Worm (Caenorhabditis elegans): Measurements from ENCODE around the gene sri-51.
"Not testable (repeated sequence)": the region's sequence is repeated elsewhere in the genome, so short reads cannot be mapped to it uniquely, and the experiment has no call there.

sri-51 gene

ce11 chrII:3208679-3209078 is 9.8 kb upstream of the sri-51 start, which contains the start of gene sdz-35:
Gene sdz-35, minus strand, starts transcription at chrII:3208779.
- TF ChIP-seq nhr-76 (tag; optimal IDR thresholded peaks at IDR 0.05) (no peak), eor-1 (tag; optimal IDR thresholded peaks at IDR 0.05) (no peak), ceh-28 (tag; optimal IDR thresholded peaks at IDR 0.05) (no peak), ztf-11 (tag; optimal IDR thresholded peaks at IDR 0.05) (no peak), aly-2 (tag; optimal IDR thresholded peaks at IDR 0.05) (no peak), nhr-25 (tag; optimal IDR thresholded peaks at IDR 0.05) (no peak), unc-39 (tag; optimal IDR thresholded peaks at IDR 0.05) (no peak), fkh-2 (tag; optimal IDR thresholded peaks at IDR 0.05) (no peak), pqm-1 (tag; optimal IDR thresholded peaks at IDR 0.05) (no peak), ama-1 (optimal IDR thresholded peaks at IDR 0.05) (no peak), pha-4 (tag; optimal IDR thresholded peaks at IDR 0.05) (no peak), nhr-11 (tag; optimal IDR thresholded peaks at IDR 0.05) (no peak), lsy-12 (tag; optimal IDR thresholded peaks at IDR 0.05) (no peak), elt-1 (tag; optimal IDR thresholded peaks at IDR 0.05) (no peak), hmg-11 (tag; optimal IDR thresholded peaks at IDR 0.05) (no peak), daf-12 (tag; optimal IDR thresholded peaks at IDR 0.05) (no peak), elt-2 (tag; optimal IDR thresholded peaks at IDR 0.05) (no peak), R02D3.7 (tag; optimal IDR thresholded peaks at IDR 0.05) (no peak)

DNA sequence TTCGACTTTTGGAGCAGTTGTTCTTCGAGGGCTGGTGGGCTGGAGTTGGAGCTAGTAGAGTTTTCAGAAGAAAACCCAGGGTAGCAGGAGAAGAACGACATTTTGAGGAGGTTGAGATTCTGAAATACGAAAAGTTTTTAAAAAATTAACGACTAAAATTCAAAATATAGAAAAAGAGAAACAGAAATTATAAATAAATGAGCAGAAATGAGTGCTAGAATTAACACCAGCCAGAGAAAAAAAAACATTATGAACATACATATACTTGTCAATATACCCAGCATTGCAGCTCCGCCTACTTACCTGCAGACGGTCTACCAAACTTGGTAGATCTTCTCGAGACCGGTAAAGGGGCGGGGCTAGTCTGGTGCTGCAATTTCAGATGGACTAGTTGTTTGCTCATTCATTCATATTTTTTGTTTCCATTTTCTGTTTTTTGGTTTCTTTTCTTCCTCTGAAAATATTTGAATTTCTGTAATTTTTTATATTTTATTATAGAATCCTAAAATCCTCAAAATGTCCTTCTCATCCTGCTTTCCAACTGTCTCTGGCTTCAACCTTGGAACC is 7.6 kb upstream of the sri-51 start, which contains the start of the genes ZC239.20 and ZC239.21:
Gene ZC239.20, minus strand, starts transcription at position 101 of the 567 bp plus-strand sequence.
Gene ZC239.21, plus strand, starts transcription at position 517 of the 567 bp plus-strand sequence.
- TF ChIP-seq egl-27 (tag; optimal IDR thresholded peaks at IDR 0.05) (no peak), ZK546.5 (tag; optimal IDR thresholded peaks at IDR 0.05) (no peak), mml-1 (tag; optimal IDR thresholded peaks at IDR 0.05) (no peak), nhr-11 (tag; optimal IDR thresholded peaks at IDR 0.05) (no peak), nhr-67 (tag; optimal IDR thresholded peaks at IDR 0.05) (no peak)

ce11 chrII:3203415-3203814 is 4.5 kb upstream of the sri-51 start, which contains the start of gene sri-50:
Gene sri-50, plus strand, starts transcription at chrII:3203715.
- no peak for TF ChIP-seq pqm-1 (tag; optimal IDR thresholded peaks at IDR 0.05)
- TF ChIP-seq ceh-28 (tag; optimal IDR thresholded peaks at IDR 0.05) = no peak
- no peak for TF ChIP-seq nhr-23 (tag; optimal IDR thresholded peaks at IDR 0.05)
- no peak for TF ChIP-seq unc-62 (GFP tag; optimal IDR thresholded peaks at IDR 0.05)
- no peak for TF ChIP-seq unc-39 (tag; optimal IDR thresholded peaks at IDR 0.05)
- TF ChIP-seq ztf-4 (tag; optimal IDR thresholded peaks at IDR 0.05) = no peak
- TF ChIP-seq nhr-237 (tag; optimal IDR thresholded peaks at IDR 0.05) = no peak

DNA sequence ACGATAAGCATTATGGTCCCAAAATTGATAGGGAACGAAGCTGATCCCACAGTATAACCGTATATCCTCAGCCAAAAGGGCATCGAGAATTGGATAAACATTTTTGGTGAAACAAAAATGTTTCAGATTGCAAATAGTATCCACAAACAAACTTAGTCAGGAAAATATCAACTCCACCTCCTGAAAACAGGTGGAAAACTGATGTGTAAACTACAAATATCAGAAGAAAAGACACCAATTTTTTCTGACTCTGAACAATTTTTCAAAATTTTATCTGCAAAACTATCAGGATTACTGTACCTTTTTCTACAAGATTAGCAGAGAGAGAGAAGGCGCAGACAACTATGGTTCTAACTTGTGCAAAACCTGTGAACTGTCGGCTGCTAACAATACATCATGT is 3.6 kb upstream of the sri-51 start, which contains the start of gene sri-53:
Gene sri-53, minus strand, starts transcription at position 101 of the 400 bp plus-strand sequence.
- no peak for TF ChIP-seq nhr-23 (tag; optimal IDR thresholded peaks at IDR 0.05)
- TF ChIP-seq lin-39 (tag; optimal IDR thresholded peaks at IDR 0.05) = no peak
- TF ChIP-seq ceh-28 (tag; optimal IDR thresholded peaks at IDR 0.05) = no peak
- TF ChIP-seq nhr-76 (tag; optimal IDR thresholded peaks at IDR 0.05) = no peak
- no peak for TF ChIP-seq ceh-9 (tag; optimal IDR thresholded peaks at IDR 0.05)
- TF ChIP-seq mml-1 (tag; optimal IDR thresholded peaks at IDR 0.05) = no peak
- TF ChIP-seq elt-1 (tag; optimal IDR thresholded peaks at IDR 0.05) = no peak
- no peak for TF ChIP-seq ZK546.5 (tag; optimal IDR thresholded peaks at IDR 0.05)
- TF ChIP-seq pqm-1 (tag; optimal IDR thresholded peaks at IDR 0.05) = no peak

DNA sequence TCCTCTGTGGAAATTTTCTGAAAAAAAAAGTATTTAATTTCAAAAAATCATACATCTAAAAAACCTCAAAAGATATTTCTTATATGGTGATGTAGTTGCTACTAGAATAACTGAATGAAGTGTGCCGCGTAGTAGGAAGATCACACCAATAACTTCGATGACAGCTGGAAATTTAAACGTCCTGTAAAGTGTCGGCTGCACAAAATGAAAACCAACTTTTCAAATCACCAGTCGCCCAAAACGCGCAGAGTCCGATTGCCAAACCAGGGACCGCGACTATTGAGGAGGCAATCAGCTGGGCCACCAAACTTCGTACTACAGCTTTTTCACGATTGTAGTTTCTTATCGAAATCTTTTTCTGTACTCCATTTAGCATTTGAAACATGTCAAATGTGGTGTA is 2.3 kb upstream of the sri-51 start, which contains the start of gene sri-48:
Gene sri-48, minus strand, starts transcription at position 101 of the 400 bp plus-strand sequence.
- not testable (repeated sequence) for TF ChIP-seq hmg-11, lsy-12, fos-1 (tag; optimal IDR thresholded peaks at IDR 0.05)

DNA sequence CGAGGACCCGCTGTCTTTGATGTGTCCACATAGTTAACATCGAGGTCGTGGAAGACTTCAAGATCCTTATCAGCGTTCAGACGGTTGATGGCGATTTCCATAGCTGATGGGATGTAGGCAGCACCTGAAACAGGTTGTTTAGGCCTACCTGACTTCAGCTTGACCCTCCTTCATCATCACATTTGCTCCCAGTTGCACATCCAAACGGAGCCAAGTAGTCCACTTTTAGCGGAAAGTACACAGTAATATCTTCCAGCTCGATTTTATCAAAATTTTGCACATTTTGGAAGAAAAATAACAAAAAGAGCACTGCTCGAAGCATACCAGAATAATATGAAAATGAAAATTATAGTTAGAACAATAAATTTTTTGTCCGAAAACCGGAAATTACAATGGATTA is 1.9 kb downstream of the sri-51 start, which contains the start of gene gcy-15:
Gene gcy-15, minus strand, starts transcription at position 101 of the 400 bp plus-strand sequence.
- TF ChIP-seq ceh-9 (tag; optimal IDR thresholded peaks at IDR 0.05) (no peak), lin-15B (tag; optimal IDR thresholded peaks at IDR 0.05) (no peak), ZK546.5 (tag; optimal IDR thresholded peaks at IDR 0.05) (no peak), ceh-16 (tag; optimal IDR thresholded peaks at IDR 0.05) (no peak), lin-39 (tag; optimal IDR thresholded peaks at IDR 0.05) (no peak), sea-2 (GFP tag; optimal IDR thresholded peaks at IDR 0.05) (no peak), nhr-28 (tag; optimal IDR thresholded peaks at IDR 0.05) (no peak), pqm-1 (tag; optimal IDR thresholded peaks at IDR 0.05) (no peak), jun-1 (tag; optimal IDR thresholded peaks at IDR 0.05) (no peak), ztf-11 (tag; optimal IDR thresholded peaks at IDR 0.05) (no peak), ama-1 (optimal IDR thresholded peaks at IDR 0.05) (no peak), nfya-1 (tag; optimal IDR thresholded peaks at IDR 0.05; ENCODE audit: insufficient read depth) (no peak), aly-2 (tag; optimal IDR thresholded peaks at IDR 0.05) (no peak), zag-1 (tag; optimal IDR thresholded peaks at IDR 0.05) (no peak), nhr-23 (tag; optimal IDR thresholded peaks at IDR 0.05) (no peak)
